Worm (Caenorhabditis elegans): ENCODE data around the gene ZC513.3.

DNA sequence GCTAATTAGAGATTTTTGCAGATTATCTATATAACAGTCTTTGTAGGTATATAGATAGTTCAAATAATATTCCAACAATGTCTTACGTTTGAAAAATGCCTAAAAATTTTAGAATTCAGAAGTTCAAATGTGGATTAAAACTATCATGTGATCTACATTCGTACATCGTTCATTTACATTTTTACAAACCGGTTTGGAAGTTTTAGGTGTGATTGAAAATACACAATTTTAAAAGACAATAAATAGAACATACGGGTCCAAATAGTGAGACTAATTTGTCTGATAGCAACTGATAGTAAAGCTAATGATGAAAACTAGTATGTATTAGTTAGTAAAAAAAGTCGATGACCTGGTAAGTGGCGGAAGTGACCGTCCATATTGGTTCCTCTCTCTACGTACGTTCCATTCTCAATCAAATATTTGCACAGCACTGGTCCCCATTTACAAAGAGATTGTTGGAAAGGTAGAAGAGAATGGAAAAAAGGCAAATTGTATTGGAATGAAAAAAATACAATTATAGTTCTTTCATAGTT, 5.4 kb upstream of the ZC513.3 start:
- TF ChIP-seq dao-5 (tag; optimal IDR thresholded peaks at IDR 0.05) = no peak
- TF ChIP-seq him-1 (tag; optimal IDR thresholded peaks at IDR 0.05) = no peak

Data from whole organism, L4/young adult.